Worm (Caenorhabditis elegans): ENCODE results near the gene clec-163.

DNA sequence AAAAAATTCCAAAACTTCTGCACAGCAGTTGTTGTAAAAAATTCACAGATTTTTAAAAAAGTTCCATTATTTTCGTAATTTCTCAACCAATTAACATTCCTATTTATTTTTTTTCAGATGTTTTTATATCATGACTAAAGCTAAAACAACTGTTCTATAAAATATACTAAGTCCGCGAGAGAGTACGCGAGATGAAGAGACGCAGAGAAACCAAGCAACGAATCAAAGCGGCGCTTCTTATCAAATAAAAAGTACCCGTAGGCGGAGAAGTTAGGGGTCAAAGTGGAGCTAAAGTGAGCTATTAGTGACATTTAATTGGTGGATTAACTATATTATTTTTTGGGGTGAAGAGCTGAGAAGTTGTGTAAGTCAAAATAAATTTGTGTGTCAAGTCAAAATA lies 38.5 kb downstream of the clec-163 start, which contains the start of gene sbsp-1:
- TF ChIP-seq pag-3 (tag; optimal IDR thresholded peaks at IDR 0.05; ENCODE audit: borderline replicate concordance): no peak
- no peak for TF ChIP-seq K09A11.1 (tag; optimal IDR thresholded peaks at IDR 0.05; ENCODE audit: insufficient read depth)
- no peak for TF ChIP-seq unc-3 (GFP tag; conservative IDR thresholded peaks at IDR 0.05)
- TF ChIP-seq unc-3 (tag; optimal IDR thresholded peaks at IDR 0.05): no peak
- no peak for TF ChIP-seq ama-1 (optimal IDR thresholded peaks at IDR 0.05)
- TF ChIP-seq ceh-31 (tag; optimal IDR thresholded peaks at IDR 0.05): no peak
- no peak for TF ChIP-seq pha-4 (tag; optimal IDR thresholded peaks at IDR 0.05)
